Worm (Caenorhabditis elegans): ENCODE measurements around the gene W02G9.4.

- TF ChIP-seq ceh-83 (GFP tag; optimal IDR thresholded peaks at IDR 0.05): no peak
- TF ChIP-seq blmp-1 (tag; optimal IDR thresholded peaks at IDR 0.05): no peak
- no peak for TF ChIP-seq ces-1 (GFP tag; optimal IDR thresholded peaks at IDR 0.05)
- no peak for TF ChIP-seq nhr-28 (tag; optimal IDR thresholded peaks at IDR 0.05)
- no peak for TF ChIP-seq unc-120 (tag; optimal IDR thresholded peaks at IDR 0.05; ENCODE audit: poor library complexity, severe bottlenecking)
- no peak for TF ChIP-seq pha-4 (tag; optimal IDR thresholded peaks at IDR 0.05)
- no peak for TF ChIP-seq ceh-39 (tag; optimal IDR thresholded peaks at IDR 0.05)
Measured at ce11 chrV:2713532-2713931, 46.8 kb downstream of the W02G9.4 start, which contains the start of gene srt-28.

Data from whole organism, mixed stage, embryonic.